Fruit fly (Drosophila melanogaster): ENCODE data around the gene CG13992.

CG13992 gene

dm6 chr2L:5948775-5949526, 18.6 kb downstream of the CG13992 start, which contains the start of gene CG9044 (continued):
- TF ChIP-seq CG12744 (GFP tag; optimal IDR thresholded peaks at IDR 0.05): no peak
- TF ChIP-seq D (optimal IDR thresholded peaks at IDR 0.05): no peak
- TF ChIP-seq D (GFP tag; optimal IDR thresholded peaks at IDR 0.05): peak; percentile 34
- peak; percentile 31 for TF ChIP-seq cato (GFP tag; optimal IDR thresholded peaks at IDR 0.05; ENCODE audit: borderline replicate concordance)
- no peak for TF ChIP-seq Hmx (GFP tag; optimal IDR thresholded peaks at IDR 0.05)
- TF ChIP-seq repo (GFP tag; optimal IDR thresholded peaks at IDR 0.05): peak; percentile 10
- TF ChIP-seq CG16813 (GFP tag; IDR thresholded peaks at IDR 0.05; ENCODE audit: partially characterized antibody): peak; percentile 96
- no peak for TF ChIP-seq CG17359 (tag; optimal IDR thresholded peaks at IDR 0.05)
- no peak for TF ChIP-seq CG14965 (GFP tag; optimal IDR thresholded peaks at IDR 0.05; ENCODE audit: borderline replicate concordance)
- peak; percentile 13 for TF ChIP-seq dm (GFP tag; optimal IDR thresholded peaks at IDR 0.05)
- TF ChIP-seq gsb-n (tag; optimal IDR thresholded peaks at IDR 0.05): no peak
- TF ChIP-seq CG2875 (GFP tag; optimal IDR thresholded peaks at IDR 0.05): no peak
- peak; percentile 89 for TF ChIP-seq mld (GFP tag; IDR thresholded peaks at IDR 0.05; ENCODE audit: partially characterized antibody)
- TF ChIP-seq inv (GFP tag; IDR thresholded peaks at IDR 0.05; ENCODE audit: partially characterized antibody): peak; percentile 91
- no peak for TF ChIP-seq bowl (GFP tag; IDR thresholded peaks at IDR 0.05)
- peak; percentile 62 for TF ChIP-seq chn (GFP tag; optimal IDR thresholded peaks at IDR 0.05)
- peak; percentile 44 for TF ChIP-seq CG3838 (GFP tag; optimal IDR thresholded peaks at IDR 0.05)
- TF ChIP-seq p53 (GFP tag; optimal IDR thresholded peaks at IDR 0.05): no peak
- TF ChIP-seq tio (GFP tag; optimal IDR thresholded peaks at IDR 0.05): peak; percentile 62
- TF ChIP-seq Hr78 (GFP tag; optimal IDR thresholded peaks at IDR 0.05): no peak
- TF ChIP-seq CG17612 (GFP tag; IDR thresholded peaks at IDR 0.05): no peak
- TF ChIP-seq Taf1 (GFP tag; IDR thresholded peaks at IDR 0.05): no peak
- TF ChIP-seq Eip74EF (GFP tag; optimal IDR thresholded peaks at IDR 0.05): no peak
- TF ChIP-seq Nf-YA (GFP tag; IDR thresholded peaks at IDR 0.05): no peak
- TF ChIP-seq Doc3 (GFP tag; IDR thresholded peaks at IDR 0.05; ENCODE audit: partially characterized antibody): peak; percentile 91
- TF ChIP-seq cwo (GFP tag; optimal IDR thresholded peaks at IDR 0.05): no peak
- peak; percentile 42 for TF ChIP-seq ssp (GFP tag; IDR thresholded peaks at IDR 0.05)
- no peak for TF ChIP-seq CG10543 (GFP tag; optimal IDR thresholded peaks at IDR 0.05)
- no peak for TF ChIP-seq CG8478 (optimal IDR thresholded peaks at IDR 0.05)
- no peak for TF ChIP-seq gt (GFP tag; IDR thresholded peaks at IDR 0.05)
- TF ChIP-seq Hr51 (GFP tag; optimal IDR thresholded peaks at IDR 0.05): peak in 1 of 2 experiments; percentile 66
- TF ChIP-seq fru (optimal IDR thresholded peaks at IDR 0.05): no peak
- TF ChIP-seq pros (GFP tag; optimal IDR thresholded peaks at IDR 0.05): no peak
- peak; percentile 18 for TF ChIP-seq CG11398 (GFP tag; optimal IDR thresholded peaks at IDR 0.05)
- TF ChIP-seq CG11504 (tag; optimal IDR thresholded peaks at IDR 0.05): no peak
- TF ChIP-seq HmgD (GFP tag; optimal IDR thresholded peaks at IDR 0.05): peak; percentile 31
- no peak for TF ChIP-seq CG7745 (tag; optimal IDR thresholded peaks at IDR 0.05)
- TF ChIP-seq org-1 (GFP tag; optimal IDR thresholded peaks at IDR 0.05): no peak
- TF ChIP-seq CG1832 (GFP tag; optimal IDR thresholded peaks at IDR 0.05): no peak
- TF ChIP-seq vnd (GFP tag; IDR thresholded peaks at IDR 0.05; ENCODE audit: partially characterized antibody): peak; percentile 93
- TF ChIP-seq jigr1 (GFP tag; IDR thresholded peaks at IDR 0.05): 0 out of 3 replicates have a peak, but pooled peaks have one; percentile 23
- no peak for TF ChIP-seq kni (GFP tag; optimal IDR thresholded peaks at IDR 0.05)
- no peak for TF ChIP-seq z (GFP tag; IDR thresholded peaks at IDR 0.05)
- TF ChIP-seq CG11695 (GFP tag; IDR thresholded peaks at IDR 0.05): no peak
- peak; percentile 2 for TF ChIP-seq CG17912 (GFP tag; optimal IDR thresholded peaks at IDR 0.05)
- TF ChIP-seq Hr39 (optimal IDR thresholded peaks at IDR 0.05): no peak
- TF ChIP-seq ci (GFP tag; IDR thresholded peaks at IDR 0.05): 0 out of 3 replicates have a peak, but pooled peaks have one; percentile 48
- TF ChIP-seq Dp (GFP tag; optimal IDR thresholded peaks at IDR 0.05): peak; percentile 75
- no peak for TF ChIP-seq ftz-f1 (GFP tag; optimal IDR thresholded peaks at IDR 0.05)
